Worm (Caenorhabditis elegans) whole organism, L4 larva: ENCODE measurements around the gene C47E12.10.

Experiments used
- D1046.2 ChIP-seq: fragments of 200-800 bp; sonication (Bioruptor generic); IDR thresholded peaks from 2 replicates; pipeline ENCODE4 v1.3.6; 2022; ENCODE audit warnings: missing genetic modification characterization, missing compliant biosample characterization
- F10B5.3 ChIP-seq: sonication (generic microtip); optimal IDR thresholded peaks from 2 replicates; lab custom pipeline; 2016; ENCODE audit warnings: mild to moderate bottlenecking, missing genetic modification characterization, missing compliant biosample characterization
- Y48G9A.11 ChIP-seq: fragments of 200-800 bp; sonication (Bioruptor generic); IDR thresholded peaks from 2 replicates; pipeline ENCODE4 v1.3.6; 2022; ENCODE audit warnings: missing genetic modification reagents, missing genetic modification characterization, missing compliant biosample characterization
- Y5F2A.4 ChIP-seq: fragments of 200-800 bp; sonication (Bioruptor generic); optimal IDR thresholded peaks from 2 replicates; lab custom pipeline; 2018; ENCODE audit warnings: mild to moderate bottlenecking, missing genetic modification characterization, missing compliant biosample characterization
- ZK546.5 ChIP-seq, 2 experiments: sonication (generic microtip); optimal IDR thresholded peaks; 2 replicates each; lab custom pipeline; 2017; ENCODE audit warnings: missing biosample characterization in 2 of 2, missing genetic modification characterization in 2 of 2
- aly-2 ChIP-seq: sonication (generic microtip); optimal IDR thresholded peaks from 2 replicates; lab custom pipeline; 2018; ENCODE audit warnings: missing biosample characterization, missing genetic modification characterization
- ama-1 ChIP-seq: fragments of 150-350 bp; optimal IDR thresholded peaks from 2 replicates; lab custom pipeline; 2014; ENCODE audit warnings: inconsistent platforms, mixed read lengths
- arid-1 ChIP-seq: fragments of 200-800 bp; sonication (Bioruptor generic); conservative IDR thresholded peaks from 2 replicates; pipeline ENCODE4 v1.3.6; 2022; ENCODE audit warnings: missing genetic modification reagents, missing genetic modification characterization, missing compliant biosample characterization
- ceh-62 ChIP-seq: sonication (generic microtip); optimal IDR thresholded peaks from 2 replicates; lab custom pipeline; 2017; ENCODE audit warnings: missing biosample characterization, missing genetic modification characterization
- daf-16 ChIP-seq, 3 experiments: sonication (generic microtip); optimal IDR thresholded peaks; 2 replicates each; lab custom pipeline; 2016 to 2017; ENCODE audit warnings: missing genetic modification characterization in 3 of 3, missing genetic modification reagents in 3 of 3, mild to moderate bottlenecking in 2 of 3, missing compliant biosample characterization in 2 of 3, missing biosample characterization in 1 of 3, moderate library complexity in 1 of 3
- daf-19 ChIP-seq: fragments of 200-800 bp; sonication (Bioruptor generic); conservative IDR thresholded peaks from 2 replicates; pipeline ENCODE4 v1.3.6; 2022; ENCODE audit warnings: missing genetic modification characterization, missing compliant biosample characterization
- dpl-1 ChIP-seq: fragments of 150-350 bp; optimal IDR thresholded peaks from 2 replicates; lab custom pipeline; 2014; ENCODE audit warnings: missing biosample characterization, missing genetic modification reagents, missing genetic modification characterization
- dve-1 ChIP-seq: sonication (generic microtip); optimal IDR thresholded peaks from 2 replicates; lab custom pipeline; 2017; ENCODE audit warnings: antibody characterized with exemption, mild to moderate bottlenecking, missing genetic modification characterization, missing compliant biosample characterization; ENCODE audit not compliant: insufficient read depth
- egl-43 ChIP-seq: fragments of 200-800 bp; sonication (Bioruptor generic); IDR thresholded peaks from 2 replicates; pipeline ENCODE4 v1.3.6; 2022; ENCODE audit warnings: missing genetic modification reagents, missing genetic modification characterization, missing compliant biosample characterization
- fkh-10 ChIP-seq: fragments of 150-350 bp; optimal IDR thresholded peaks from 2 replicates; lab custom pipeline; 2014; ENCODE audit warnings: missing biosample characterization, missing genetic modification reagents, missing genetic modification characterization
- hif-1 ChIP-seq, 2 experiments: sonication (generic microtip); optimal IDR thresholded peaks; 2 replicates each; lab custom pipeline; 2016 to 2017; ENCODE audit warnings: missing compliant biosample characterization in 2 of 2, missing genetic modification characterization in 2 of 2, missing genetic modification reagents in 2 of 2, missing genotype in 2 of 2, mild to moderate bottlenecking in 1 of 2
- hlh-11 ChIP-seq: fragments of 200-800 bp; sonication (Bioruptor generic); optimal IDR thresholded peaks from 2 replicates; lab custom pipeline; 2018; ENCODE audit warnings: mild to moderate bottlenecking, missing genetic modification characterization, missing compliant biosample characterization
- hlh-30 ChIP-seq: sonication (generic microtip); optimal IDR thresholded peaks from 2 replicates; lab custom pipeline; 2017; ENCODE audit warnings: antibody characterized with exemption, mild to moderate bottlenecking, missing genetic modification characterization, missing compliant biosample characterization; ENCODE audit not compliant: insufficient read depth
- lim-7 ChIP-seq: fragments of 200-800 bp; sonication (Bioruptor generic); IDR thresholded peaks from 2 replicates; pipeline ENCODE4 v1.3.6; 2022; ENCODE audit warnings: missing genetic modification characterization, missing compliant biosample characterization
- lin-38 ChIP-seq: fragments of 200-800 bp; sonication (Bioruptor generic); IDR thresholded peaks from 2 replicates; pipeline ENCODE4 v1.3.6; 2022; ENCODE audit warnings: missing genetic modification reagents, missing genetic modification characterization, missing compliant biosample characterization
- lir-3 ChIP-seq: sonication (generic microtip); optimal IDR thresholded peaks from 2 replicates; lab custom pipeline; 2016; ENCODE audit warnings: mild to moderate bottlenecking, missing genetic modification characterization, missing compliant biosample characterization
- lsy-2 ChIP-seq, 2 experiments: fragments of 150-350 bp in 1 of 2; sonication (generic microtip) in 1 of 2; optimal IDR thresholded peaks; 2 replicates each; lab custom pipeline; 2014 to 2017; ENCODE audit warnings: missing biosample characterization in 2 of 2, missing genetic modification characterization in 2 of 2
- mdl-1 ChIP-seq, 2 experiments: fragments of 150-350 bp in 1 of 2; sonication (generic microtip) in 1 of 2; optimal IDR thresholded peaks; 2 replicates each; lab custom pipeline; 2014 to 2017; ENCODE audit warnings: missing biosample characterization in 2 of 2, missing genetic modification characterization in 2 of 2
- mdt-29 ChIP-seq: fragments of 200-800 bp; sonication (Bioruptor generic); IDR thresholded peaks from 2 replicates; pipeline ENCODE4 v1.3.6; 2022; ENCODE audit warnings: missing genetic modification reagents, missing genetic modification characterization, missing compliant biosample characterization
- mep-1 ChIP-seq: fragments of 150-350 bp; sonication (generic microtip); optimal IDR thresholded peaks from 3 replicates; lab custom pipeline; 2014; ENCODE audit warnings: missing biosample characterization, missing genetic modification characterization
- mes-2 ChIP-seq: sonication (generic microtip); optimal IDR thresholded peaks from 2 replicates; lab custom pipeline; 2016; ENCODE audit warnings: missing genotype, mild to moderate bottlenecking, missing genetic modification characterization, missing compliant biosample characterization; ENCODE audit not compliant: poor library complexity, severe bottlenecking
- nhr-11 ChIP-seq: fragments of 150-350 bp; optimal IDR thresholded peaks from 2 replicates; lab custom pipeline; 2014; ENCODE audit warnings: missing biosample characterization, missing genetic modification characterization
- nhr-25 ChIP-seq: sonication (generic microtip); optimal IDR thresholded peaks from 2 replicates; lab custom pipeline; 2017; ENCODE audit warnings: missing genetic modification characterization, mild to moderate bottlenecking, missing compliant biosample characterization, antibody characterized with exemption, moderate library complexity, borderline replicate concordance; ENCODE audit not compliant: insufficient read depth
- nhr-28 ChIP-seq: fragments of 150-350 bp; optimal IDR thresholded peaks from 2 replicates; lab custom pipeline; 2014; ENCODE audit warnings: missing biosample characterization, missing genetic modification characterization
- pha-4 ChIP-seq, 2 experiments: fragments of 150-350 bp in 1 of 2; fragments of 200-800 bp in 1 of 2; sonication (Bioruptor generic) in 1 of 2; IDR thresholded peaks in 1 of 2; optimal IDR thresholded peaks in 1 of 2; 2 replicates each; pipeline versions ENCODE4 v1.3.6 to Lab custom; 2014 to 2022; ENCODE audit warnings: missing genetic modification characterization in 2 of 2, missing genetic modification reagents in 2 of 2, missing biosample characterization in 1 of 2, missing compliant biosample characterization in 1 of 2
- pqm-1 ChIP-seq: sonication (generic microtip); optimal IDR thresholded peaks from 2 replicates; lab custom pipeline; 2017; ENCODE audit warnings: missing biosample characterization, missing genetic modification characterization
- snpc-1.2 ChIP-seq: fragments of 200-800 bp; sonication (Bioruptor generic); IDR thresholded peaks from 2 replicates; pipeline ENCODE4 v1.3.6; 2022; ENCODE audit warnings: missing genetic modification reagents, missing genetic modification characterization, missing compliant biosample characterization
- spr-3 ChIP-seq: fragments of 200-800 bp; sonication (Bioruptor generic); optimal IDR thresholded peaks from 2 replicates; lab custom pipeline; 2018; ENCODE audit warnings: mild to moderate bottlenecking, missing genetic modification characterization, missing compliant biosample characterization
- tra-1 ChIP-seq: fragments of 200-800 bp; sonication (Bioruptor generic); IDR thresholded peaks from 2 replicates; pipeline ENCODE4 v1.3.6; 2022; ENCODE audit warnings: missing genetic modification reagents, missing genetic modification characterization, missing compliant biosample characterization
- unc-130 ChIP-seq: sonication (generic microtip); optimal IDR thresholded peaks from 2 replicates; lab custom pipeline; 2016; ENCODE audit warnings: missing genetic modification reagents, missing genetic modification characterization, missing compliant biosample characterization
- unc-39 ChIP-seq: sonication (generic microtip); optimal IDR thresholded peaks from 2 replicates; lab custom pipeline; 2017; ENCODE audit warnings: missing biosample characterization, missing genetic modification characterization
- zag-1 ChIP-seq: fragments of 150-350 bp; optimal IDR thresholded peaks from 2 replicates; lab custom pipeline; 2014; ENCODE audit warnings: missing biosample characterization, missing genetic modification characterization
- zfp-3 ChIP-seq: fragments of 200-800 bp; sonication (Bioruptor generic); conservative IDR thresholded peaks from 2 replicates; pipeline ENCODE4 v1.3.6; 2022; ENCODE audit warnings: missing genetic modification reagents, missing genetic modification characterization, missing compliant biosample characterization

The C47E12.10 gene

DNA sequence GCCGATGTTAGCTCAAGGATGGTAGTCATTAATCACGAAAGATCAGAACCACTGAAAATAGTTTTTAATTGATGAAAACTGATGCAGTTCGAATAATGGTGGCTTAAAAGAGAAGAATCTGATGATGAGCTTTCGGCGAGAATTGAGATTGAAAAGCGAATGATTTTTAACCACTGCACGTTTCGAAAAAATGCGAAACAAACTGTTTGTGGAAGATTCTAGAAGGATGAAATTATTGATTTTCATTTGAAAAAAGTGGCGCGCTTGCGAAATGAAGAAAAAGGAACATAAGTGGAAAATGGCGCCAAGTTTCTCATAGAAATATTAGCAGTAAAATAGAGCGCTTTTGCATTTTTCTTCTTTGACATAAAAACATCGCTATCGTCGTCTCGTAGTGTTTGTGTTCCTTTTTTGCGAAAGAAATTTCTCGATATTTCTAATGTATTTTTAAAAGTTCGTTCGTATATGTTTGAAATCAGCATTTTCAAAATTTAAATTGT lies 22.3 kb downstream of the C47E12.10 start, which contains the start of gene uba-1 (continued):
- peak; percentile 57 for TF ChIP-seq mes-2 (tag; lab: Kevin White, UChicago)
- no peak for TF ChIP-seq D1046.2 (GFP tag; lab: Robert Waterston, UW)
- no peak for TF ChIP-seq aly-2 (tag; lab: Kevin White, UChicago)
- peak; percentile 19 for TF ChIP-seq nhr-28
- TF ChIP-seq, all 104 proteins: peak for 36

DNA sequence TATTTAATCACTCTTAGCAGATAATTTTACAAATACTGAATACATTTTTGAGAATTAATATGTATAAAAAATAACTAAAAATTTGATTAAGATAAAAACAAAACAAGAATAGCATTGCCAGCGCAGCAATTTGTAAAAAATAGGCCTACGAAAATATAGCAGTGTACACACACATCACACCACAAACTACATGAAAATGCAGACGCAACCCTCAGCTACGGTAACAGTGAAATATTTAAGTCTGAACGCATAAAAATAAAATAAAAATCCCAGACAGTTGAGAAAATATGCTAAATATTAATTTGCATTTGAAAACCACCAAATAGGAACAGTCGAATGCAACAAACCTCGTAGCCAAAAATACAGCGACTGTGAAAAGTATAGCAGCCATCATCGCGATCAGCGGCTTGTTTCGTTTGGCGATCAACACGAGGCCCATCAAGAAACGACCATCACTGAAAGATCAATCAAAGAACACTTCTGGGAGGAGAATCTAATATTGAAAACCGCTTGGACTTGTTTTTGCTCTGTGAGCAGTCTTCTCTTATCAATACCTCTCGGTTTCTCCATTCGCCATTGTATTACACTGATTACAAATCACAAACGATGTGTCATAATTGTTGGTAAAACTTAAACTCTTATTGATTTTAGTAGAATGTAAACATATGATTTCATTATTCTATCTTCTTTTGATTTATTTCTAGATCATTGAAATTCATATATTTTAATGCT lies 26.1 kb downstream of the C47E12.10 start, which contains the start of gene pyp-1:
Gene pyp-1 (minus strand): TSS at position 439 of the 732 bp plus-strand sequence.
- TF ChIP-seq dve-1 (tag; lab: Kevin White, UChicago): peak; percentile 74
- TF ChIP-seq nhr-28: peak; percentile 67
- TF ChIP-seq ZK546.5 (tag; optimal IDR thresholded peaks at IDR 0.05; lab: Kevin White, UChicago): no peak
- TF ChIP-seq unc-39 (tag; lab: Kevin White, UChicago): no peak
- TF ChIP-seq Y48G9A.11 (GFP tag; lab: Robert Waterston, UW): 0 out of 2 replicates have a peak, but pooled peaks have one; percentile 20
- TF ChIP-seq hlh-11: peak; percentile 67
- no peak for TF ChIP-seq zag-1 (tag; lab: Kevin White, UChicago)
- no peak for TF ChIP-seq lir-3 (tag; lab: Kevin White, UChicago)
- no peak for TF ChIP-seq egl-43
- TF ChIP-seq pha-4 (GFP tag; IDR thresholded peaks at IDR 0.05; lab: Robert Waterston, UW): no peak
- peak; percentile 48 for TF ChIP-seq pha-4 (tag; optimal IDR thresholded peaks at IDR 0.05; lab: Kevin White, UChicago)
- 0 out of 2 replicates have a peak, but pooled peaks have one; percentile 37 for TF ChIP-seq snpc-1.2 (GFP tag; lab: Robert Waterston, UW)
- no peak for TF ChIP-seq daf-19 (GFP tag; lab: Robert Waterston, UW)
- TF ChIP-seq fkh-10: no peak
- TF ChIP-seq F10B5.3: no peak
- TF ChIP-seq unc-130: peak; percentile 9
- peak in 1 of 2 experiments; percentile 68 for TF ChIP-seq daf-16 (GFP tag; optimal IDR thresholded peaks at IDR 0.05; lab: Kevin White, UChicago)
- peak; percentile 92 for TF ChIP-seq daf-16 (tag; optimal IDR thresholded peaks at IDR 0.05; lab: Kevin White, UChicago)
- 0 out of 2 replicates have a peak, but pooled peaks have one; percentile 12 for TF ChIP-seq mdt-29 (GFP tag; lab: Robert Waterston, UW)
- peak; percentile 42 for TF ChIP-seq lin-38 (GFP tag; lab: Robert Waterston, UW)
- no peak for TF ChIP-seq nhr-25 (tag; lab: Kevin White, UChicago)
- peak; percentile 5 for TF ChIP-seq dpl-1
- no peak for TF ChIP-seq D1046.2 (GFP tag; lab: Robert Waterston, UW)
- peak; percentile 9 for TF ChIP-seq mep-1
- TF ChIP-seq nhr-11 (tag; lab: Kevin White, UChicago): peak; percentile 30
- TF ChIP-seq spr-3 (GFP tag; lab: Kevin White, UChicago): no peak
- TF ChIP-seq tra-1 (GFP tag; lab: Robert Waterston, UW): no peak
- TF ChIP-seq mdl-1 (tag; optimal IDR thresholded peaks at IDR 0.05; lab: Kevin White, UChicago): peak in 1 of 2 experiments; percentile 32
- no peak for TF ChIP-seq lim-7 (GFP tag; lab: Robert Waterston, UW)
- no peak for TF ChIP-seq ama-1 (lab: Kevin White, UChicago)
- TF ChIP-seq arid-1 (GFP tag; lab: Robert Waterston, UW): 0 out of 2 replicates have a peak, but pooled peaks have one; percentile 4
- TF ChIP-seq pqm-1 (tag; lab: Kevin White, UChicago): peak; percentile 6
- no peak for TF ChIP-seq zfp-3 (GFP tag; lab: Robert Waterston, UW)
- no peak for TF ChIP-seq Y5F2A.4 (GFP tag; lab: Kevin White, UChicago)
- TF ChIP-seq hif-1 (tag; optimal IDR thresholded peaks at IDR 0.05; lab: Kevin White, UChicago): peak in 1 of 2 experiments; percentile 13
- peak; percentile 30 for TF ChIP-seq hlh-30
- no peak for TF ChIP-seq ceh-62
- TF ChIP-seq mes-2 (tag; lab: Kevin White, UChicago): peak; percentile 40
- peak in 1 of 2 experiments; percentile 57 for TF ChIP-seq lsy-2 (tag; optimal IDR thresholded peaks at IDR 0.05; lab: Kevin White, UChicago)
- TF ChIP-seq, all 104 proteins: peak for 20
